Worm (Caenorhabditis elegans) whole organism, mixed stage, embryonic: Measurements from ENCODE around the gene str-178.

ENCODE experiments used
- M03D4.4 ChIP-seq: sonication (generic microtip); optimal IDR thresholded peaks from 2 replicates; lab custom pipeline; 2017; ENCODE audit warnings: mild to moderate bottlenecking, missing genetic modification characterization, missing compliant biosample characterization
- bed-3 ChIP-seq: fragments of 200-800 bp; sonication (Bioruptor generic); optimal IDR thresholded peaks from 3 replicates; lab custom pipeline; 2018; ENCODE audit warnings: mild to moderate bottlenecking, missing genetic modification characterization, moderate library complexity, missing compliant biosample characterization
- blmp-1 ChIP-seq: fragments of 150-350 bp; optimal IDR thresholded peaks from 2 replicates; lab custom pipeline; 2014; ENCODE audit warnings: missing biosample characterization, missing genetic modification characterization
- ceh-39 ChIP-seq: fragments of 150-350 bp; optimal IDR thresholded peaks from 2 replicates; lab custom pipeline; 2014; ENCODE audit warnings: missing biosample characterization, missing genetic modification characterization
- ceh-43 ChIP-seq: fragments of 200-800 bp; sonication (Bioruptor generic); optimal IDR thresholded peaks from 2 replicates; lab custom pipeline; 2018; ENCODE audit warnings: mild to moderate bottlenecking, missing genetic modification characterization, moderate library complexity, missing compliant biosample characterization
- ceh-83 ChIP-seq: fragments of 200-800 bp; sonication (Bioruptor generic); optimal IDR thresholded peaks from 2 replicates; lab custom pipeline; 2018; ENCODE audit warnings: mild to moderate bottlenecking, missing genetic modification characterization, missing compliant biosample characterization
- ces-1 ChIP-seq: fragments of 150-350 bp; optimal IDR thresholded peaks from 2 replicates; lab custom pipeline; 2014; ENCODE audit warnings: missing biosample characterization, missing genetic modification reagents, missing genetic modification characterization
- cnd-1 ChIP-seq: fragments of 200-800 bp; sonication (Bioruptor generic); optimal IDR thresholded peaks from 2 replicates; lab custom pipeline; 2018; ENCODE audit warnings: mild to moderate bottlenecking, missing genetic modification characterization, missing compliant biosample characterization
- drap-1 ChIP-seq: fragments of 200-800 bp; sonication (Bioruptor generic); optimal IDR thresholded peaks from 3 replicates; lab custom pipeline; 2018; ENCODE audit warnings: mild to moderate bottlenecking, missing genetic modification characterization, missing compliant biosample characterization
- elt-1 ChIP-seq: sonication (generic microtip); optimal IDR thresholded peaks from 2 replicates; lab custom pipeline; 2017; ENCODE audit warnings: missing genetic modification characterization, mild to moderate bottlenecking, missing compliant biosample characterization, antibody characterized with exemption, moderate library complexity, borderline replicate concordance; ENCODE audit not compliant: insufficient read depth
- elt-3 ChIP-seq: fragments of 150-350 bp; optimal IDR thresholded peaks from 2 replicates; lab custom pipeline; 2014; ENCODE audit warnings: missing biosample characterization, missing genetic modification characterization
- flh-1 ChIP-seq: fragments of 200-800 bp; sonication (Bioruptor generic); optimal IDR thresholded peaks from 2 replicates; lab custom pipeline; 2018; ENCODE audit warnings: mild to moderate bottlenecking, missing genetic modification characterization, moderate library complexity, missing compliant biosample characterization
- ham-2 ChIP-seq: fragments of 200-800 bp; sonication (Bioruptor generic); optimal IDR thresholded peaks from 2 replicates; lab custom pipeline; 2018; ENCODE audit warnings: mild to moderate bottlenecking, missing genetic modification characterization, missing compliant biosample characterization
- hlh-1 ChIP-seq: fragments of 150-350 bp; optimal IDR thresholded peaks from 2 replicates; lab custom pipeline; 2014; ENCODE audit warnings: missing biosample characterization, missing genetic modification reagents, missing genetic modification characterization
- lin-13 ChIP-seq: fragments of 150-350 bp; optimal IDR thresholded peaks from 2 replicates; lab custom pipeline; 2014; ENCODE audit warnings: missing biosample characterization, missing genetic modification characterization
- lin-32 ChIP-seq: fragments of 200-800 bp; sonication (Bioruptor generic); optimal IDR thresholded peaks from 2 replicates; lab custom pipeline; 2018; ENCODE audit warnings: mild to moderate bottlenecking, missing genetic modification characterization, missing compliant biosample characterization
- lsy-2 ChIP-seq: fragments of 150-350 bp; optimal IDR thresholded peaks from 2 replicates; lab custom pipeline; 2014; ENCODE audit warnings: missing biosample characterization, missing genetic modification characterization
- mab-5 ChIP-seq: fragments of 150-350 bp; optimal IDR thresholded peaks from 2 replicates; lab custom pipeline; 2014; ENCODE audit warnings: missing biosample characterization, missing genetic modification characterization
- mep-1 ChIP-seq: fragments of 150-350 bp; optimal IDR thresholded peaks from 2 replicates; lab custom pipeline; 2017; ENCODE audit warnings: missing biosample characterization, missing genetic modification reagents, missing genetic modification characterization, inconsistent platforms
- mls-2 ChIP-seq: sonication (generic microtip); optimal IDR thresholded peaks from 2 replicates; lab custom pipeline; 2016; ENCODE audit warnings: mild to moderate bottlenecking, missing genetic modification characterization, moderate library complexity, missing compliant biosample characterization
- nhr-12 ChIP-seq: fragments of 150-350 bp; optimal IDR thresholded peaks from 2 replicates; lab custom pipeline; 2014; ENCODE audit warnings: missing biosample characterization, missing genetic modification characterization
- nhr-237 ChIP-seq: fragments of 150-350 bp; optimal IDR thresholded peaks from 2 replicates; lab custom pipeline; 2014; ENCODE audit warnings: missing biosample characterization, missing genetic modification characterization
- nhr-28 ChIP-seq: fragments of 150-350 bp; optimal IDR thresholded peaks from 2 replicates; lab custom pipeline; 2014; ENCODE audit warnings: missing biosample characterization, missing genetic modification characterization
- nhr-76 ChIP-seq: sonication (generic microtip); optimal IDR thresholded peaks from 2 replicates; lab custom pipeline; 2017; ENCODE audit warnings: missing biosample characterization, missing genetic modification characterization
- pha-4 ChIP-seq: fragments of 150-350 bp; optimal IDR thresholded peaks from 2 replicates; lab custom pipeline; 2018; ENCODE audit warnings: missing biosample characterization, missing genetic modification reagents, missing genetic modification characterization
- snpc-4 ChIP-seq: fragments of 150-350 bp; optimal IDR thresholded peaks from 2 replicates; lab custom pipeline; 2014; ENCODE audit warnings: missing biosample characterization, missing genetic modification characterization
- tbx-8 ChIP-seq: fragments of 200-800 bp; sonication (Bioruptor generic); optimal IDR thresholded peaks from 2 replicates; lab custom pipeline; 2018; ENCODE audit warnings: mild to moderate bottlenecking, missing genetic modification characterization, moderate library complexity, missing compliant biosample characterization
- unc-120 ChIP-seq: sonication (generic microtip); optimal IDR thresholded peaks from 2 replicates; lab custom pipeline; 2017; ENCODE audit warnings: missing genetic modification characterization, missing compliant biosample characterization; ENCODE audit not compliant: poor library complexity, severe bottlenecking
- unc-39 ChIP-seq: fragments of 150-350 bp; optimal IDR thresholded peaks from 2 replicates; lab custom pipeline; 2014; ENCODE audit warnings: missing biosample characterization, missing genetic modification characterization
- unc-62 ChIP-seq: fragments of 150-350 bp; optimal IDR thresholded peaks from 2 replicates; lab custom pipeline; 2014; ENCODE audit warnings: missing biosample characterization, missing genetic modification reagents, missing genetic modification characterization
- zip-8 ChIP-seq: fragments of 150-350 bp; optimal IDR thresholded peaks from 2 replicates; lab custom pipeline; 2014; ENCODE audit warnings: missing biosample characterization, missing genetic modification characterization
- ztf-11 ChIP-seq: fragments of 150-350 bp; optimal IDR thresholded peaks from 2 replicates; lab custom pipeline; 2014; ENCODE audit warnings: missing biosample characterization, missing genetic modification characterization

The str-178 gene

DNA sequence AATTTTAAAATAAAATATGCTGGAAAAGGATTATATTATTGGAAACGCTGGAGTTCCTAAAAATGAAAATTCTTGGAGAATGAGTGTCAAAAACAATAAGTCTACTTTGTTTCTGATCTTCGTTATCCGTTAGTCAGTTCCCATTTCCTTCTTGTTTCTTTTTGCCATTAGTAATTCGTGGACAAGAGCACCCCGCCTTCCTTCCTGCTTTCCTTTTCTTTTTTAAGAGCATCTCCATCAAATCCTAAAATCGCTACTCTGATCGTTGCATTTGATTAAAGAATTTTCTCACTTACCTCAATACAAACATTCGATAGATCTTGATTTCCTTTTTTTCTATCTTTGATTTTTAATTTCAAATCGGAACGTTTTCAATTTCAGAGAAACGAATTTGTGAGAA lies 36.5 kb downstream of the str-178 start, which contains the start of gene frpr-15:
frpr-15 (plus strand) TSS at position 301 of the 400 bp plus-strand sequence.
- TF ChIP-seq blmp-1 (tag; lab: Kevin White, UChicago) (no peak), ceh-83 (GFP tag; lab: Kevin White, UChicago) (no peak), mab-5 (tag; lab: Kevin White, UChicago) (no peak), tbx-8 (GFP tag; lab: Kevin White, UChicago) (no peak), nhr-28 (no peak), ceh-39 (tag; lab: Kevin White, UChicago) (no peak), elt-3 (tag; lab: Kevin White, UChicago) (no peak), snpc-4 (tag; lab: Kevin White, UChicago) (no peak), ces-1 (no peak)

DNA sequence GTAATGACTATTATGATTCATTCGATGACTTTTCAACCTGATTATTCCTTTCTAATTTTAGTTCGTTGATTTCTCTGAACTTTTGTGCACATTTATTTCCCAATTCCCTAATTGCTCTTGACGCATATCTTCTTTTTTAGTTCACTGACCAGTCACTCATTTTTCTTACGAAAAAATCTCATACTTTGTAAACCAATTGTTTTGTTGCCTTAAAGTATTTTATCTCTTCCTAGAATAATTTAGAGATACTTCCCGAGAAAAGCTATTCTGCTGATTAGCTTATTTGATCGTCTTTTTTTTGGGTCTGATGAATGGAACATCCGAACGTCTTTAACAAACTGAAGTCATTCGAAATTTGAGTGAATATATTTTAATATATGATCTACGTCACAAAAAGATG lies 37.1 kb downstream of the str-178 start:
- TF ChIP-seq unc-120 (tag; lab: Kevin White, UChicago), result no peak
- no peak for TF ChIP-seq cnd-1 (tag; lab: Kevin White, UChicago)
- TF ChIP-seq mep-1 (tag; lab: Kevin White, UChicago), result no peak
- no peak for TF ChIP-seq mls-2 (tag; lab: Kevin White, UChicago)
- TF ChIP-seq nhr-237 (tag; lab: Kevin White, UChicago), result no peak
- TF ChIP-seq ceh-43 (GFP tag; lab: Kevin White, UChicago), result no peak
- TF ChIP-seq ztf-11 (tag; lab: Kevin White, UChicago), result no peak
- no peak for TF ChIP-seq elt-1 (tag; lab: Kevin White, UChicago)
- TF ChIP-seq, all 35 proteins: peak for 0

DNA sequence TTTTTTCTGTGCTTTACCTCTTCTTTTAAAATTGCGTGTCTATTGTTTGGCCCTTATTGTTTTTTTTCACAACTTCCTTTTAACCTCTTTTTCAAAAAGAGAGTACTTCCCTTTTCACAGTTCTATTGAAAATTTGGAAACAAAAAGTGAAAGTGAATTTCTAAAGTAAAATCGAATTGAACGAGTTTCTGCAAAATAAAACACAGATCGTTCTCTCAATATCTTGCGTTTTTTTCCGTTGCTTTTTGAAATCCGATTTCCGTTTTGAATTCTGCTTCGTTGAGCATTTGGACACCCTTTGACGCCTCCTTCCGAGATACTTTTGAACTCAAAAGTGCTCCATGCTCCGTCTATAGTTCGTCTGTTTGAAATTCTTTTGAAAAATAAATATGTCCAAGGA lies 40.0 kb downstream of the str-178 start:
- no peak for TF ChIP-seq mep-1 (tag; lab: Kevin White, UChicago)
- no peak for TF ChIP-seq unc-120 (tag; lab: Kevin White, UChicago)
- TF ChIP-seq nhr-12 (tag; lab: Kevin White, UChicago), result no peak

DNA sequence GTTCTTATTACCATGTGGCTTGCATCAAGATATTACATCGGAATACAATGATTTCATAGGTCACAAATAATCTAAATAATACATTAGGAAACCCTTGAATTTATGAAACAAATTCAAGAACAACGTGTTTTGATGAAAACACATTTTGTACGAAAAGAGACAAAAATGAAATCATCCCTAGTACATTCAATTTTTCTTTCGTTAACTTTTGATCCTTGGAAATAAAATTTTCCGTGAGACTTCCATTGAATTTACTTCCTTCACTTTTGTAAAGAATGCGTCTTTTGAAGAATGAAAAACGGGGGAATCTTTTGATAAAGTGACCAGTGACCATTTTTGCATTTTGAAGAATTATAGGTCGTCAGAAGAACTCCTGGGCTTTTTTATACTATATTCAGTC lies 42.6 kb downstream of the str-178 start:
- no peak for TF ChIP-seq flh-1

DNA sequence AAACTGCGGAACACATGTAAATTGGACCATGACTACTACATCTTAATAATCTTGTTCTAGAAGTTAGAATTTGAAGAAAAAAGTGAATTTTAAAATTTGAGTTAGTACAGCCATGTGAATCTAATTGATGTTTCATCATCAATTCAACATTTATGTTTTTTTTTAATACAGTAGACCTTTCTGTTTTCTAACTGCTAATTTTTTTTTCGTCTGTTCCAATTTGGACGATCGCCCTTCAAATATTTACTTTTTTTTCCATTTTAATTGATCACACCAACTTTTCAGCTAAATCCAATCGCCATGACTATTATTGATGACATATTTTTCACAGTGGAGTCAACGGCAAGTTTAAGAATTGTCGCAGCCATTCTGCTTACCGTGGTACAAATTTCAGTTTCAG lies 45.7 kb downstream of the str-178 start, which contains the start of gene srx-116:
srx-116 (plus strand) TSS at position 301 of the 400 bp plus-strand sequence.
- no peak for TF ChIP-seq nhr-76 (tag; lab: Kevin White, UChicago)
- TF ChIP-seq lin-13, result no peak
- no peak for TF ChIP-seq M03D4.4 (tag; lab: Kevin White, UChicago)
- TF ChIP-seq drap-1 (GFP tag; lab: Kevin White, UChicago), result no peak
- no peak for TF ChIP-seq elt-3 (tag; lab: Kevin White, UChicago)
- TF ChIP-seq bed-3 (GFP tag; lab: Kevin White, UChicago), result no peak
- no peak for TF ChIP-seq snpc-4 (tag; lab: Kevin White, UChicago)
- no peak for TF ChIP-seq lin-32 (GFP tag; lab: Kevin White, UChicago)
- TF ChIP-seq cnd-1 (tag; lab: Kevin White, UChicago), result no peak
- TF ChIP-seq elt-1 (tag; lab: Kevin White, UChicago), result no peak
- no peak for TF ChIP-seq ztf-11 (tag; lab: Kevin White, UChicago)
- no peak for TF ChIP-seq hlh-1 (tag; lab: Kevin White, UChicago)
- TF ChIP-seq ces-1, result no peak
- no peak for TF ChIP-seq ceh-83 (GFP tag; lab: Kevin White, UChicago)
- TF ChIP-seq flh-1, result no peak
- TF ChIP-seq pha-4 (tag; lab: Kevin White, UChicago), result no peak
- no peak for TF ChIP-seq nhr-237 (tag; lab: Kevin White, UChicago)
- no peak for TF ChIP-seq ceh-43 (GFP tag; lab: Kevin White, UChicago)
- no peak for TF ChIP-seq zip-8 (tag; lab: Kevin White, UChicago)

DNA sequence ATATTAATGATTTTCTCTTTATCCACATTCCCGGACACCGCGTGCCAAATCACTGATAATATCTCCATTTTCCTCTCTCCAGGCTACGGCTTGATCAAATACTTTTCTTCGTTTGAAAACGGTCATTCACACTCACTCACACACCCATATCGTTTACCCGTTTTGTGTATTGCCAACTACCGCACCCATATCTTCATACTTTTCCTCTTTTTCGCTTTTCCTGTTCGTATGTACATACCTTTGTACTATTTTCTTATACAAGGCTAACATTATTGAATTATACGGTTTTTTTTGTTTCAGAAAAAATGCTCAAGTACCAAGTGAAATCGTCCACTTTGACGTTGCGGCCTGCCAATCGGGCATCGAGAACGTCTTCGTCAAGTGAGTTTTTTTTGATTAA lies 48.4 kb downstream of the str-178 start, which contains the start of gene W05B10.4:
W05B10.4 (plus strand) TSS at position 301 of the 400 bp plus-strand sequence.
- TF ChIP-seq ham-2 (GFP tag; lab: Kevin White, UChicago) (no peak), nhr-76 (tag; lab: Kevin White, UChicago) (no peak), nhr-237 (tag; lab: Kevin White, UChicago) (no peak), zip-8 (tag; lab: Kevin White, UChicago) (no peak), tbx-8 (GFP tag; lab: Kevin White, UChicago) (no peak), ztf-11 (tag; lab: Kevin White, UChicago) (no peak), elt-3 (tag; lab: Kevin White, UChicago) (no peak), ceh-39 (tag; lab: Kevin White, UChicago) (no peak), nhr-12 (tag; lab: Kevin White, UChicago) (no peak), unc-120 (tag; lab: Kevin White, UChicago) (no peak), bed-3 (GFP tag; lab: Kevin White, UChicago) (no peak), hlh-1 (tag; lab: Kevin White, UChicago) (no peak), drap-1 (GFP tag; lab: Kevin White, UChicago) (no peak), lsy-2 (tag; lab: Kevin White, UChicago) (no peak), unc-39 (tag; lab: Kevin White, UChicago) (no peak), ceh-43 (GFP tag; lab: Kevin White, UChicago) (no peak), unc-62 (GFP tag; lab: Kevin White, UChicago) (no peak), snpc-4 (tag; lab: Kevin White, UChicago) (no peak), cnd-1 (tag; lab: Kevin White, UChicago) (no peak)
